Worm (Caenorhabditis elegans): ENCODE measurements around the gene alh-2.

alh-2 gene

ce11 chrV:1682279-1682678 lies 38.3 kb downstream of the alh-2 start, which contains the start of gene srh-3:
TSS of gene srh-3 (plus strand) at chrV:1682579.
- TF ChIP-seq K11D2.4 (GFP tag; IDR thresholded peaks at IDR 0.05) (no peak), mes-4 (tag; optimal IDR thresholded peaks at IDR 0.05) (no peak), nhr-120 (GFP tag; IDR thresholded peaks at IDR 0.05) (no peak), nfya-1 (tag; optimal IDR thresholded peaks at IDR 0.05; ENCODE audit: borderline replicate concordance, insufficient read depth) (no peak), nhr-27 (tag; optimal IDR thresholded peaks at IDR 0.05) (no peak), K12H6.12 (tag; optimal IDR thresholded peaks at IDR 0.05) (no peak), mxl-1 (tag; optimal IDR thresholded peaks at IDR 0.05) (no peak), sea-2 (GFP tag; IDR thresholded peaks at IDR 0.05) (no peak), madf-10 (tag; optimal IDR thresholded peaks at IDR 0.05) (no peak), ceh-40 (GFP tag; IDR thresholded peaks at IDR 0.05) (no peak), gei-17 (GFP tag; optimal IDR thresholded peaks at IDR 0.05) (no peak), F10E7.11 (tag; optimal IDR thresholded peaks at IDR 0.05) (no peak), egl-44 (GFP tag; IDR thresholded peaks at IDR 0.05) (no peak), athp-1 (tag; optimal IDR thresholded peaks at IDR 0.05) (no peak), F57C9.4 (tag; optimal IDR thresholded peaks at IDR 0.05) (no peak), rpc-1 (optimal IDR thresholded peaks at IDR 0.05) (no peak), rpc-1 (tag; optimal IDR thresholded peaks at IDR 0.05) (no peak), B0035.1 (tag; optimal IDR thresholded peaks at IDR 0.05) (no peak), hrde-1 (tag; optimal IDR thresholded peaks at IDR 0.05; ENCODE audit: borderline replicate concordance) (no peak), somi-1 (GFP tag; optimal IDR thresholded peaks at IDR 0.05) (no peak)

DNA sequence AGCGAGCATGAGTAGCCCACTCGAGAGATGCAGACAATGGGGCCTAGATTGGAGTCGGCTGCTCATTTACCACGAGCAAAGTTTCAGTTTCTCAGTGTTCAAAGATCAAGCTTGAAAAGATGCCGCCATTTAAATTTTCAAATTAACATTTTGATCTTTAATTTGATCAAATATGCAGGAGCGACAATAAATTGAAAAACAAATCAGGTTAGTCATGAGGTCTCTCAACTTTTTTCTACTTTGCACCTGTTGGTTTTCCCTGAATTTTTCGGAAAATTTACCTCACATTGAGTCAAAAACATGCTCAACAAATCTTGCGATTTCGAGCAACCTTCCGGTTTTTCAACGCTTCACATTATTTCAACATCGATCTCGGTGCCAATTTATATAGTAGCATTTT lies 41.4 kb downstream of the alh-2 start, which contains the start of gene srh-5:
Gene srh-5, plus strand, starts transcription at position 301 of the 400 bp plus-strand sequence.
- TF ChIP-seq nhr-27 (tag; optimal IDR thresholded peaks at IDR 0.05) = no peak
- no peak for TF ChIP-seq unc-130 (GFP tag; optimal IDR thresholded peaks at IDR 0.05)
- no peak for TF ChIP-seq Y53F4B.3 (GFP tag; IDR thresholded peaks at IDR 0.05)
- no peak for TF ChIP-seq egl-18 (GFP tag; IDR thresholded peaks at IDR 0.05)
- no peak for TF ChIP-seq akir-1 (GFP tag; optimal IDR thresholded peaks at IDR 0.05)
- TF ChIP-seq nhr-80 (tag; optimal IDR thresholded peaks at IDR 0.05) = no peak
- no peak for TF ChIP-seq xnd-1 (tag; optimal IDR thresholded peaks at IDR 0.05)
- no peak for TF ChIP-seq ceh-27 (GFP tag; optimal IDR thresholded peaks at IDR 0.05)
- no peak for TF ChIP-seq sdz-38 (tag; optimal IDR thresholded peaks at IDR 0.05)
- TF ChIP-seq zfh-2 (GFP tag; conservative IDR thresholded peaks at IDR 0.05) = no peak
- no peak for TF ChIP-seq cebp-2 (GFP tag; IDR thresholded peaks at IDR 0.05)
- no peak for TF ChIP-seq madf-8 (GFP tag; conservative IDR thresholded peaks at IDR 0.05)
- no peak for TF ChIP-seq C17E4.6 (GFP tag; IDR thresholded peaks at IDR 0.05)
- no peak for TF ChIP-seq ama-1 (optimal IDR thresholded peaks at IDR 0.05)
- TF ChIP-seq ama-1 (GFP tag; optimal IDR thresholded peaks at IDR 0.05) = no peak
- TF ChIP-seq F57A8.1 (GFP tag; optimal IDR thresholded peaks at IDR 0.05) = no peak
- no peak for TF ChIP-seq F10E7.11 (tag; optimal IDR thresholded peaks at IDR 0.05)
- no peak for TF ChIP-seq snpc-4 (GFP tag; optimal IDR thresholded peaks at IDR 0.05)
- TF ChIP-seq snpc-4 (tag; optimal IDR thresholded peaks at IDR 0.05) = no peak
- no peak for TF ChIP-seq D2030.7 (GFP tag; IDR thresholded peaks at IDR 0.05)
- no peak for TF ChIP-seq ccch-3 (GFP tag; optimal IDR thresholded peaks at IDR 0.05)

ce11 chrV:1692494-1692893 lies 48.5 kb downstream of the alh-2 start, which contains the start of gene Y46H3C.5:
TSS of gene Y46H3C.5 (minus strand) at chrV:1692495.
- TF ChIP-seq aptf-3 (GFP tag; IDR thresholded peaks at IDR 0.05) = 0 out of 2 replicates have a peak, but pooled peaks have one; percentile 63
- peak; percentile 80 for TF ChIP-seq aptf-2 (GFP tag; conservative IDR thresholded peaks at IDR 0.05)

Data from whole organism, young adult.